Worm (Caenorhabditis elegans) whole organism, midembryonic: Measurements from ENCODE around the gene pat-12.

Experiments used
- cog-1 ChIP-seq: sonication (generic microtip); optimal IDR thresholded peaks from 2 replicates; lab custom pipeline; 2016; ENCODE audit warnings: missing genetic modification characterization, missing compliant biosample characterization
- flt-1 ChIP-seq: fragments of 200-800 bp; sonication (Bioruptor generic); IDR thresholded peaks from 2 replicates; pipeline ENCODE4 v1.3.6; 2022; ENCODE audit warnings: missing genetic modification characterization, missing compliant biosample characterization
- klf-2 ChIP-seq: fragments of 200-800 bp; sonication (Bioruptor generic); conservative IDR thresholded peaks from 2 replicates; pipeline ENCODE4 v1.3.6; 2022; ENCODE audit warnings: missing genetic modification reagents, missing genetic modification characterization, missing compliant biosample characterization
- med-1 ChIP-seq: sonication (generic microtip); optimal IDR thresholded peaks from 2 replicates; lab custom pipeline; 2017; ENCODE audit warnings: missing genetic modification characterization, mild to moderate bottlenecking, missing compliant biosample characterization, antibody characterized with exemption, missing genetic modification reagents; ENCODE audit not compliant: insufficient read depth
- tab-1 ChIP-seq: fragments of 200-800 bp; sonication (Bioruptor generic); IDR thresholded peaks from 2 replicates; pipeline ENCODE4 v1.3.6; 2022; ENCODE audit warnings: missing genetic modification characterization, missing compliant biosample characterization
- ztf-23 ChIP-seq: fragments of 200-800 bp; sonication (Bioruptor generic); IDR thresholded peaks from 2 replicates; pipeline ENCODE4 v1.3.6; 2022; ENCODE audit warnings: missing genetic modification reagents, missing genetic modification characterization, missing compliant biosample characterization
- ztf-29 ChIP-seq: fragments of 200-800 bp; sonication (Bioruptor generic); IDR thresholded peaks from 2 replicates; pipeline ENCODE4 v1.3.6; 2022; ENCODE audit warnings: missing genetic modification reagents, missing genetic modification characterization, missing compliant biosample characterization

- no peak for TF ChIP-seq ztf-23
- TF ChIP-seq flt-1 (GFP tag; lab: Robert Waterston, UW) = no peak
- no peak for TF ChIP-seq ztf-29 (GFP tag; lab: Robert Waterston, UW)
- no peak for TF ChIP-seq cog-1 (tag; lab: Kevin White, UChicago)
- no peak for TF ChIP-seq med-1
- TF ChIP-seq klf-2 (GFP tag; lab: Robert Waterston, UW) = no peak
- no peak for TF ChIP-seq tab-1 (GFP tag; lab: Robert Waterston, UW)
Measured at ce11 chrIII:710042-710441, 42.2 kb downstream of the pat-12 start.
